Fruit fly (Drosophila melanogaster) whole organism, prepupa: ENCODE results near the gene Kah.
A peak's percentile ranks its signal among the peaks of the same experiment; 100 is the strongest.

Experiments used
- Blimp-1 ChIP-seq: fragments of 200-800 bp; sonication (Bioruptor generic); optimal IDR thresholded peaks from 3 replicates; lab custom pipeline; 2017; ENCODE audit warnings: missing biosample characterization, missing genetic modification characterization, mild to moderate bottlenecking, moderate library complexity, missing genetic modification reagents
- CG10631 ChIP-seq: fragments of 200-800 bp; sonication (Bioruptor generic); optimal IDR thresholded peaks from 2 replicates; lab custom pipeline; 2016; ENCODE audit warnings: missing biosample characterization, missing genetic modification characterization
- CG10669 ChIP-seq: fragments of 200-800 bp; sonication (Bioruptor generic); optimal IDR thresholded peaks from 3 replicates; lab custom pipeline; 2018; ENCODE audit warnings: missing biosample characterization, mild to moderate bottlenecking, missing genetic modification characterization, moderate library complexity
- CG11294 ChIP-seq: fragments of 200-800 bp; sonication (Bioruptor generic); IDR thresholded peaks from 2 replicates; pipeline ENCODE4 v1.3.6; 2022; ENCODE audit warnings: missing biosample characterization, missing genetic modification characterization
- CG11762 ChIP-seq: fragments of 200-800 bp; sonication (Bioruptor generic); optimal IDR thresholded peaks from 3 replicates; lab custom pipeline; 2016; ENCODE audit warnings: missing biosample characterization, missing genetic modification characterization; ENCODE audit not compliant: insufficient read depth
- CG11902 ChIP-seq: fragments of 200-800 bp; sonication (Bioruptor generic); optimal IDR thresholded peaks from 3 replicates; lab custom pipeline; 2016; ENCODE audit warnings: missing biosample characterization, missing genetic modification characterization
- CG15336 ChIP-seq: fragments of 200-800 bp; sonication (Bioruptor generic); IDR thresholded peaks from 2 replicates; pipeline ENCODE4 v1.3.6; 2022; ENCODE audit warnings: missing biosample characterization, missing genetic modification characterization
- CG3032 ChIP-seq: fragments of 200-800 bp; optimal IDR thresholded peaks from 2 replicates; lab custom pipeline; 2019; ENCODE audit warnings: missing biosample characterization, mild to moderate bottlenecking, missing genetic modification characterization, moderate library complexity
- CG31627 ChIP-seq: fragments of 200-800 bp; sonication (Bioruptor generic); optimal IDR thresholded peaks from 3 replicates; lab custom pipeline; 2016; ENCODE audit warnings: missing biosample characterization, missing genetic modification characterization
- CG32006 ChIP-seq: fragments of 200-800 bp; sonication (Bioruptor generic); optimal IDR thresholded peaks from 3 replicates; lab custom pipeline; 2017; ENCODE audit warnings: missing biosample characterization, mild to moderate bottlenecking, missing genetic modification characterization
- CG34406 ChIP-seq: fragments of 200-800 bp; sonication (Bioruptor generic); optimal IDR thresholded peaks from 3 replicates; lab custom pipeline; 2016; ENCODE audit warnings: missing biosample characterization, missing genetic modification characterization
- CG4318 ChIP-seq: fragments of 200-800 bp; sonication (Bioruptor generic); optimal IDR thresholded peaks from 3 replicates; lab custom pipeline; 2017; ENCODE audit warnings: missing biosample characterization, mild to moderate bottlenecking, missing genetic modification characterization
- CG6163 ChIP-seq: fragments of 200-800 bp; sonication (Bioruptor generic); IDR thresholded peaks from 3 replicates; pipeline ENCODE4 v1.3.6; 2022; ENCODE audit warnings: missing biosample characterization, missing genetic modification characterization
- CG6792 ChIP-seq: fragments of 200-800 bp; sonication (Bioruptor generic); optimal IDR thresholded peaks from 3 replicates; lab custom pipeline; 2016; ENCODE audit warnings: missing biosample characterization, missing genetic modification characterization
- CG6808 ChIP-seq: fragments of 200-800 bp; sonication (Bioruptor generic); optimal IDR thresholded peaks from 3 replicates; lab custom pipeline; 2017; ENCODE audit warnings: missing biosample characterization, missing genetic modification characterization, mild to moderate bottlenecking, moderate library complexity, missing genetic modification reagents
- CG6854 ChIP-seq: fragments of 200-800 bp; sonication (Bioruptor generic); optimal IDR thresholded peaks from 2 replicates; lab custom pipeline; 2017; ENCODE audit warnings: missing biosample characterization, mild to moderate bottlenecking, missing genetic modification characterization
- CG7368 ChIP-seq: fragments of 200-800 bp; sonication (Bioruptor generic); optimal IDR thresholded peaks from 3 replicates; lab custom pipeline; 2016; ENCODE audit warnings: missing biosample characterization, missing genetic modification characterization
- CG8119 ChIP-seq: fragments of 200-800 bp; sonication (Bioruptor generic); IDR thresholded peaks from 3 replicates; pipeline ENCODE4 v1.3.6; 2022; ENCODE audit warnings: missing biosample characterization, missing genetic modification characterization
- CG8319 ChIP-seq: fragments of 200-800 bp; sonication (Bioruptor generic); optimal IDR thresholded peaks from 3 replicates; lab custom pipeline; 2016; ENCODE audit warnings: missing biosample characterization, missing genetic modification characterization
- CG8632 ChIP-seq: fragments of 200-800 bp; sonication (Bioruptor generic); optimal IDR thresholded peaks from 3 replicates; lab custom pipeline; 2016; ENCODE audit warnings: missing biosample characterization, missing genetic modification characterization
- CG9139 ChIP-seq: fragments of 200-800 bp; sonication (Bioruptor generic); optimal IDR thresholded peaks from 3 replicates; lab custom pipeline; 2017; ENCODE audit warnings: missing biosample characterization, mild to moderate bottlenecking, missing genetic modification characterization
- Eip75B ChIP-seq: fragments of 200-800 bp; sonication (Bioruptor generic); optimal IDR thresholded peaks from 3 replicates; lab custom pipeline; 2016; ENCODE audit warnings: missing biosample characterization, missing genetic modification characterization
- Eip78C ChIP-seq: fragments of 200-800 bp; sonication (Bioruptor generic); peaks from one replicate; lab custom pipeline; 2016; ENCODE audit warnings: missing biosample characterization, missing genetic modification characterization
- Eip93F ChIP-seq: fragments of 200-800 bp; sonication (Bioruptor generic); optimal IDR thresholded peaks from 2 replicates; lab custom pipeline; 2016; ENCODE audit warnings: missing biosample characterization, mild to moderate bottlenecking, missing genetic modification characterization
- Ets21C ChIP-seq: fragments of 200-800 bp; sonication (Bioruptor generic); optimal IDR thresholded peaks from 3 replicates; lab custom pipeline; 2016; ENCODE audit warnings: missing biosample characterization, missing genetic modification characterization
- Gug ChIP-seq: fragments of 200-800 bp; sonication (Bioruptor generic); IDR thresholded peaks from 2 replicates; pipeline ENCODE4 v1.3.6; 2022; ENCODE audit warnings: missing biosample characterization, missing genetic modification characterization
- Hr38 ChIP-seq: sonication (Bioruptor generic); optimal IDR thresholded peaks from 2 replicates; lab custom pipeline; 2016; ENCODE audit warnings: missing biosample characterization, missing genetic modification characterization
- Hr39 ChIP-seq: fragments of 200-800 bp; sonication (Bioruptor generic); optimal IDR thresholded peaks from 2 replicates; lab custom pipeline; 2016; ENCODE audit warnings: missing biosample characterization, missing genetic modification characterization
- Lpt ChIP-seq: fragments of 200-800 bp; sonication (Bioruptor generic); optimal IDR thresholded peaks from 3 replicates; lab custom pipeline; 2016; ENCODE audit warnings: missing biosample characterization, missing genetic modification characterization
- Met ChIP-seq: fragments of 200-800 bp; sonication (Bioruptor generic); optimal IDR thresholded peaks from 3 replicates; lab custom pipeline; 2016; ENCODE audit warnings: missing biosample characterization, missing genetic modification characterization
- OdsH ChIP-seq: fragments of 200-800 bp; sonication (Bioruptor generic); optimal IDR thresholded peaks from 3 replicates; lab custom pipeline; 2016; ENCODE audit warnings: missing biosample characterization, missing genetic modification characterization
- Smox ChIP-seq: fragments of 200-800 bp; sonication (Bioruptor generic); optimal IDR thresholded peaks from 3 replicates; lab custom pipeline; 2016; ENCODE audit warnings: missing biosample characterization, missing genetic modification characterization
- Sox14 ChIP-seq: fragments of 200-800 bp; sonication (Bioruptor generic); optimal IDR thresholded peaks from 3 replicates; lab custom pipeline; 2016; ENCODE audit warnings: missing biosample characterization, missing genetic modification characterization
- acj6 ChIP-seq: fragments of 200-800 bp; sonication (Bioruptor generic); optimal IDR thresholded peaks from 3 replicates; lab custom pipeline; 2016; ENCODE audit warnings: missing biosample characterization, missing genetic modification characterization
- cyc ChIP-seq: fragments of 200-800 bp; sonication (Bioruptor generic); optimal IDR thresholded peaks from 3 replicates; lab custom pipeline; 2016; ENCODE audit warnings: missing biosample characterization, missing genetic modification characterization
- dsx ChIP-seq: fragments of 200-800 bp; optimal IDR thresholded peaks from 3 replicates; lab custom pipeline; 2019; ENCODE audit warnings: missing biosample characterization, mild to moderate bottlenecking, missing genetic modification characterization, moderate library complexity; ENCODE audit not compliant: poor library complexity, severe bottlenecking
- eg ChIP-seq: fragments of 200-800 bp; sonication (Bioruptor generic); IDR thresholded peaks from 3 replicates; pipeline ENCODE4 v1.3.6; 2022; ENCODE audit warnings: missing biosample characterization, missing genetic modification characterization
- esn ChIP-seq: fragments of 200-800 bp; sonication (Bioruptor generic); optimal IDR thresholded peaks from 2 replicates; lab custom pipeline; 2016; ENCODE audit warnings: missing biosample characterization, mild to moderate bottlenecking, missing genetic modification characterization, moderate library complexity
- fd59A ChIP-seq: fragments of 200-800 bp; sonication (Bioruptor generic); optimal IDR thresholded peaks from 2 replicates; lab custom pipeline; 2017; ENCODE audit warnings: missing biosample characterization, mild to moderate bottlenecking, missing genetic modification characterization, missing genetic modification reagents
- fd85E ChIP-seq: fragments of 200-800 bp; sonication (Bioruptor generic); optimal IDR thresholded peaks from 3 replicates; lab custom pipeline; 2016; ENCODE audit warnings: missing biosample characterization, missing genetic modification characterization
- lz ChIP-seq: fragments of 200-800 bp; sonication (Bioruptor generic); optimal IDR thresholded peaks from 3 replicates; lab custom pipeline; 2016; ENCODE audit warnings: missing biosample characterization, missing genetic modification characterization
- pdm3 ChIP-seq: fragments of 200-800 bp; sonication (Bioruptor generic); optimal IDR thresholded peaks from 3 replicates; lab custom pipeline; 2016; ENCODE audit warnings: missing biosample characterization, missing genetic modification characterization
- ss ChIP-seq, 2 experiments: fragments of 200-800 bp; sonication (Bioruptor generic); optimal IDR thresholded peaks; 2 replicates in 1 of 2; 3 replicates in 1 of 2; lab custom pipeline; 2017 to 2018; ENCODE audit warnings: mild to moderate bottlenecking in 2 of 2, missing biosample characterization in 2 of 2, missing genetic modification characterization in 2 of 2, moderate library complexity in 1 of 2
- topi ChIP-seq: fragments of 200-800 bp; sonication (Bioruptor generic); optimal IDR thresholded peaks from 3 replicates; lab custom pipeline; 2016; ENCODE audit warnings: missing biosample characterization, missing genetic modification characterization
- vri ChIP-seq: fragments of 200-800 bp; sonication (Bioruptor generic); optimal IDR thresholded peaks from 3 replicates; lab custom pipeline; 2016; ENCODE audit warnings: missing biosample characterization, mild to moderate bottlenecking, missing genetic modification characterization

Kah gene

DNA sequence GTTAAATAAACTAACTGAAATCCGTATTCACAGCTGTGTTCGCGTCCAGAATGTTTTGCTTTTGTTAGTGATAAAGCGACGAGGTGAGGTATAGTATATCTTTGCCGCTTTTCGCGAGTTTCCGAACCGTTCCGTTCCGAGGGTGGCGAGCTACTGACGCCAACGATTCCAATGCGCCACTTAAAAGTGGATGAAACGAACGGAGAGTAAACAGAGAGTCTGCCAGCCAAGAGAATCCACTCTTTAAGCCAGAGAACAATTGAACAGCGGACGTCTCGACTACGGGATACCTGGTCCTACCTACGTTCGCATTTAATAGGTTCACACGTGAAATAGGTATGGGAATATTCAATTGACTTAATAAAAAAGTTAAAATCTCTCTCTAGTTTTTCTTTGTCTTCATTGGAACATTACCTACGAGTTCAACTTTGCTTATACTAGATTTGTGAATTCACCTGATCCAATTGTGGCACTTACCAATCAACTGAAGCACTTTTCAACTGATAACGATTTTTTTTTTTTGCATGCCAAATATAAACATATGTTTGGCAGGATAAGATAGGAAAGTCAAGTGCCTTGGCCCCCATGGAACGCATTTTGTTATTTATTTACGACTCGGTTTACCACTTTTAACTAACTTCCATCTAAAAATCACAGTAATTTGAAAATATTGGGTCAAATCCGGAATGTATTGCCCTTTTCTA lies 14.9 kb upstream of the Kah start, which contains the start of gene CG13893 (continued):
- TF ChIP-seq CG10669 (GFP tag; lab: Kevin White, UChicago), result no peak
- peak; percentile 16 for TF ChIP-seq CG6808 (GFP tag; lab: Kevin White, UChicago)
- no peak for TF ChIP-seq CG10631 (GFP tag; lab: Kevin White, UChicago)
- TF ChIP-seq lz (GFP tag; lab: Kevin White, UChicago), result no peak
- TF ChIP-seq Hr38 (GFP tag; lab: Kevin White, UChicago), result no peak
- no peak for TF ChIP-seq Smox (GFP tag; lab: Kevin White, UChicago)
- no peak for TF ChIP-seq CG8319 (GFP tag; lab: Kevin White, UChicago)
- no peak for TF ChIP-seq Ets21C (GFP tag; lab: Kevin White, UChicago)
- no peak for TF ChIP-seq fd59A (GFP tag; lab: Kevin White, UChicago)
- peak; percentile 25 for TF ChIP-seq vri (GFP tag; lab: Kevin White, UChicago)
- TF ChIP-seq pdm3 (GFP tag; lab: Kevin White, UChicago), result no peak
- no peak for TF ChIP-seq CG31627 (GFP tag; lab: Kevin White, UChicago)
- TF ChIP-seq CG11902 (GFP tag; lab: Kevin White, UChicago), result no peak
- no peak for TF ChIP-seq CG4318 (GFP tag; lab: Kevin White, UChicago)
- no peak for TF ChIP-seq Blimp-1
- TF ChIP-seq CG34406 (GFP tag; lab: Kevin White, UChicago), result no peak
- no peak for TF ChIP-seq acj6 (GFP tag; lab: Kevin White, UChicago)
- no peak for TF ChIP-seq Eip93F (GFP tag; lab: Kevin White, UChicago)
- peak; percentile 53 for TF ChIP-seq dsx
- TF ChIP-seq CG32006 (GFP tag; lab: Kevin White, UChicago), result no peak
- no peak for TF ChIP-seq Hr39 (GFP tag; lab: Kevin White, UChicago)
- TF ChIP-seq Eip78C (GFP tag; lab: Kevin White, UChicago), result peak; percentile 85
- TF ChIP-seq Gug, result 0 out of 2 replicates have a peak, but pooled peaks have one; percentile 11
- TF ChIP-seq esn (GFP tag; lab: Kevin White, UChicago), result peak; percentile 5
- no peak for TF ChIP-seq CG6792 (GFP tag; lab: Kevin White, UChicago)
- TF ChIP-seq CG6854 (GFP tag; lab: Kevin White, UChicago), result peak; percentile 37
- TF ChIP-seq eg (GFP tag; lab: Robert Waterston, UW), result peak; percentile 39; the same call in 2 of the 3 replicates

DNA sequence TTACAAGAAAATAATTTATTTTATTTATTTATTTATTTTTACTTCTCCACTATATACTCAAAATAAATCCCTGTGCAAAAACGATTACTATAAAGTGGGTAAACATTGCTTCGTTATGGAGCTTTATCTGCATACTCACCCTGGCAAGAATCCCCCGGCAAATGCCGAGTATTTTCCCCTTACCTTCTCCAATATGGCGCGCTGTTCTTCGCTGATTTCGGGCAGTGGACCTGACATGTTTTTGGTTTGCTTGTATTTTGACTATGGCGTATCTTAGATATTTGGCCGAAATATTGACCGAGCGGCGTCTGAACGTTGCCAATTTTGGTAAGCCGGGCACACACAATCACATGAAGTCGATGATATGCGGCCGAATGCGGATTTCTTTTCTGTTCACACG lies 14.1 kb upstream of the Kah start:
- TF ChIP-seq OdsH (no peak), CG6163 (GFP tag; lab: Robert Waterston, UW) (0 out of 3 replicates have a peak, but pooled peaks have one; percentile 19)

DNA sequence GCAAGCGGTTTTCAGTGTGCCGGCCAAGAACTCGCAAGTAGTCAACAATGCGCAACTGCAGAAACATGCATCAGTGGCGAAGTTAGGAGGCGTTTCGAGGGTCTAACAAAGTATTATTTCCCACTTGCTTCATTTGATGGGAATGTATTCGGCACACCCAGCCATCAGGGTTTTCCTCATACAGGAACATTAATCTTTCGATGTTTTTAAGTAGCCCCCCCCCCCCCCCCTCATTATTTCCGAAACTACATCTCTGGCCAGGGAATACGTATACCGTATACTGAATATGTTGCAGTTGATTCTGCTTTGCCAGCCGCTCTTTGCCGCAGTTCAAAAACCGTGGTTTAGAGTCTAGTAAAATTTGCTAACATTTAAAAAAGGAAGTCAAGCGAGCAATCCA lies 13.5 kb upstream of the Kah start:
- TF ChIP-seq cyc, result peak; percentile 42
- peak; percentile 22 for TF ChIP-seq lz (GFP tag; lab: Kevin White, UChicago)
- TF ChIP-seq CG6854 (GFP tag; lab: Kevin White, UChicago), result no peak
- no peak for TF ChIP-seq Eip93F (GFP tag; lab: Kevin White, UChicago)
- peak; percentile 85 for TF ChIP-seq Gug
- peak; percentile 93 for TF ChIP-seq CG11294 (GFP tag; lab: Robert Waterston, UW)
- TF ChIP-seq CG7368 (GFP tag; lab: Kevin White, UChicago), result no peak
- TF ChIP-seq CG15336 (GFP tag; lab: Robert Waterston, UW), result peak; percentile 71
- peak; percentile 51 for TF ChIP-seq Sox14 (GFP tag; lab: Kevin White, UChicago)
- peak; percentile 92 for TF ChIP-seq eg (GFP tag; lab: Robert Waterston, UW)
- TF ChIP-seq topi (GFP tag; lab: Kevin White, UChicago), result peak; percentile 26
- TF ChIP-seq CG6163 (GFP tag; lab: Robert Waterston, UW), result peak; percentile 78
- no peak for TF ChIP-seq CG11762 (GFP tag; lab: Kevin White, UChicago)
- TF ChIP-seq Lpt (GFP tag; lab: Kevin White, UChicago), result no peak
- no peak for TF ChIP-seq ss (GFP tag; optimal IDR thresholded peaks at IDR 0.05; lab: Kevin White, UChicago)
- TF ChIP-seq CG8632 (GFP tag; lab: Kevin White, UChicago), result no peak
- peak; percentile 52 for TF ChIP-seq CG3032 (tag; lab: Kevin White, UChicago)
- no peak for TF ChIP-seq Eip75B (GFP tag; lab: Kevin White, UChicago)
- no peak for TF ChIP-seq acj6 (GFP tag; lab: Kevin White, UChicago)
- TF ChIP-seq vri (GFP tag; lab: Kevin White, UChicago), result no peak
- peak; percentile 54; the same call in 1 of the 3 replicates for TF ChIP-seq CG8119 (GFP tag; lab: Robert Waterston, UW)
- TF ChIP-seq Met (GFP tag; lab: Kevin White, UChicago), result no peak
- TF ChIP-seq fd59A (GFP tag; lab: Kevin White, UChicago), result peak; percentile 20
- no peak for TF ChIP-seq CG6792 (GFP tag; lab: Kevin White, UChicago)
- no peak for TF ChIP-seq CG32006 (GFP tag; lab: Kevin White, UChicago)
- TF ChIP-seq Hr39 (GFP tag; lab: Kevin White, UChicago), result no peak
- TF ChIP-seq esn (GFP tag; lab: Kevin White, UChicago), result peak; percentile 41
- no peak for TF ChIP-seq CG10631 (GFP tag; lab: Kevin White, UChicago)
- no peak for TF ChIP-seq Eip78C (GFP tag; lab: Kevin White, UChicago)
- no peak for TF ChIP-seq CG9139 (GFP tag; lab: Kevin White, UChicago)
- TF ChIP-seq Ets21C (GFP tag; lab: Kevin White, UChicago), result no peak
- no peak for TF ChIP-seq fd85E
